Worm (Caenorhabditis elegans) whole organism, L4 larva: ENCODE results near the gene Y54G2A.18.

ENCODE experiments used
- F10B5.3 ChIP-seq: sonication (generic microtip); optimal IDR thresholded peaks from 2 replicates; lab custom pipeline; 2016; ENCODE audit warnings: mild to moderate bottlenecking, missing genetic modification characterization, missing compliant biosample characterization
- F37D6.2 ChIP-seq: sonication (generic microtip); optimal IDR thresholded peaks from 2 replicates; lab custom pipeline; 2016; ENCODE audit warnings: mild to moderate bottlenecking, missing genetic modification characterization, missing compliant biosample characterization
- F44E2.7 ChIP-seq: fragments of 200-800 bp; sonication (Bioruptor generic); IDR thresholded peaks from 2 replicates; pipeline ENCODE4 v2.1.2; 2022; ENCODE audit warnings: missing genetic modification characterization, missing compliant biosample characterization
- Y75B8A.6 ChIP-seq: fragments of 200-800 bp; sonication (Bioruptor generic); IDR thresholded peaks from 2 replicates; pipeline ENCODE4 v1.3.6; 2022; ENCODE audit warnings: missing genetic modification reagents, missing genetic modification characterization, missing compliant biosample characterization
- ZK337.2 ChIP-seq: fragments of 200-800 bp; sonication (Bioruptor generic); IDR thresholded peaks from 2 replicates; pipeline ENCODE4 v1.3.6; 2022; ENCODE audit warnings: missing genetic modification reagents, missing genetic modification characterization, missing compliant biosample characterization
- ZK546.5 ChIP-seq, 2 experiments: sonication (generic microtip); optimal IDR thresholded peaks; 2 replicates each; lab custom pipeline; 2017; ENCODE audit warnings: missing biosample characterization in 2 of 2, missing genetic modification characterization in 2 of 2
- aha-1 ChIP-seq: fragments of 150-350 bp; peaks from one replicate; lab custom pipeline; 2014; ENCODE audit warnings: missing biosample characterization, missing genetic modification characterization
- arid-1 ChIP-seq: fragments of 200-800 bp; sonication (Bioruptor generic); conservative IDR thresholded peaks from 2 replicates; pipeline ENCODE4 v1.3.6; 2022; ENCODE audit warnings: missing genetic modification reagents, missing genetic modification characterization, missing compliant biosample characterization
- ceh-20 ChIP-seq: fragments of 200-800 bp; sonication (Bioruptor generic); IDR thresholded peaks from 2 replicates; pipeline ENCODE4 v1.3.6; 2022; ENCODE audit warnings: missing genetic modification reagents, missing genetic modification characterization, missing compliant biosample characterization
- ceh-28 ChIP-seq: fragments of 150-350 bp; optimal IDR thresholded peaks from 2 replicates; lab custom pipeline; 2014; ENCODE audit warnings: missing biosample characterization, missing genetic modification reagents, missing genetic modification characterization
- ceh-82 ChIP-seq: sonication (generic microtip); optimal IDR thresholded peaks from 2 replicates; lab custom pipeline; 2017; ENCODE audit warnings: missing biosample characterization, missing genetic modification characterization
- cey-2 ChIP-seq: sonication (generic microtip); optimal IDR thresholded peaks from 3 replicates; lab custom pipeline; 2017; ENCODE audit warnings: missing genetic modification characterization, mild to moderate bottlenecking, missing compliant biosample characterization, antibody characterized with exemption, borderline replicate concordance; ENCODE audit not compliant: insufficient read depth
- ctbp-1 ChIP-seq: fragments of 200-800 bp; sonication (Bioruptor generic); IDR thresholded peaks from 2 replicates; pipeline ENCODE4 v1.3.6; 2022; ENCODE audit warnings: missing genetic modification reagents, missing genetic modification characterization, missing compliant biosample characterization
- daf-12 ChIP-seq: fragments of 150-350 bp; optimal IDR thresholded peaks from 2 replicates; lab custom pipeline; 2014; ENCODE audit warnings: missing biosample characterization, missing genetic modification reagents, missing genetic modification characterization
- daf-16 ChIP-seq, 3 experiments: sonication (generic microtip); optimal IDR thresholded peaks; 2 replicates each; lab custom pipeline; 2016 to 2017; ENCODE audit warnings: missing genetic modification characterization in 3 of 3, missing genetic modification reagents in 3 of 3, mild to moderate bottlenecking in 2 of 3, missing compliant biosample characterization in 2 of 3, missing biosample characterization in 1 of 3, moderate library complexity in 1 of 3
- dmd-6 ChIP-seq: fragments of 200-800 bp; sonication (Bioruptor generic); IDR thresholded peaks from 2 replicates; pipeline ENCODE4 v1.3.6; 2022; ENCODE audit warnings: missing genetic modification reagents, missing genetic modification characterization, missing compliant biosample characterization
- dmd-8 ChIP-seq: fragments of 200-800 bp; sonication (Bioruptor generic); IDR thresholded peaks from 2 replicates; pipeline ENCODE4 v1.3.6; 2022; ENCODE audit warnings: missing genetic modification characterization, missing compliant biosample characterization
- dve-1 ChIP-seq: sonication (generic microtip); optimal IDR thresholded peaks from 2 replicates; lab custom pipeline; 2017; ENCODE audit warnings: antibody characterized with exemption, mild to moderate bottlenecking, missing genetic modification characterization, missing compliant biosample characterization; ENCODE audit not compliant: insufficient read depth
- egl-43 ChIP-seq: fragments of 200-800 bp; sonication (Bioruptor generic); IDR thresholded peaks from 2 replicates; pipeline ENCODE4 v1.3.6; 2022; ENCODE audit warnings: missing genetic modification reagents, missing genetic modification characterization, missing compliant biosample characterization
- hif-1 ChIP-seq, 2 experiments: sonication (generic microtip); optimal IDR thresholded peaks; 2 replicates each; lab custom pipeline; 2016 to 2017; ENCODE audit warnings: missing compliant biosample characterization in 2 of 2, missing genetic modification characterization in 2 of 2, missing genetic modification reagents in 2 of 2, missing genotype in 2 of 2, mild to moderate bottlenecking in 1 of 2
- hlh-11 ChIP-seq: fragments of 200-800 bp; sonication (Bioruptor generic); optimal IDR thresholded peaks from 2 replicates; lab custom pipeline; 2018; ENCODE audit warnings: mild to moderate bottlenecking, missing genetic modification characterization, missing compliant biosample characterization
- hlh-30 ChIP-seq: sonication (generic microtip); optimal IDR thresholded peaks from 2 replicates; lab custom pipeline; 2017; ENCODE audit warnings: antibody characterized with exemption, mild to moderate bottlenecking, missing genetic modification characterization, missing compliant biosample characterization; ENCODE audit not compliant: insufficient read depth
- lin-38 ChIP-seq: fragments of 200-800 bp; sonication (Bioruptor generic); IDR thresholded peaks from 2 replicates; pipeline ENCODE4 v1.3.6; 2022; ENCODE audit warnings: missing genetic modification reagents, missing genetic modification characterization, missing compliant biosample characterization
- lir-3 ChIP-seq: sonication (generic microtip); optimal IDR thresholded peaks from 2 replicates; lab custom pipeline; 2016; ENCODE audit warnings: mild to moderate bottlenecking, missing genetic modification characterization, missing compliant biosample characterization
- mdt-29 ChIP-seq: fragments of 200-800 bp; sonication (Bioruptor generic); IDR thresholded peaks from 2 replicates; pipeline ENCODE4 v1.3.6; 2022; ENCODE audit warnings: missing genetic modification reagents, missing genetic modification characterization, missing compliant biosample characterization
- mep-1 ChIP-seq: fragments of 150-350 bp; sonication (generic microtip); optimal IDR thresholded peaks from 3 replicates; lab custom pipeline; 2014; ENCODE audit warnings: missing biosample characterization, missing genetic modification characterization
- mes-2 ChIP-seq: sonication (generic microtip); optimal IDR thresholded peaks from 2 replicates; lab custom pipeline; 2016; ENCODE audit warnings: missing genotype, mild to moderate bottlenecking, missing genetic modification characterization, missing compliant biosample characterization; ENCODE audit not compliant: poor library complexity, severe bottlenecking
- nhr-102 ChIP-seq: sonication (generic microtip); optimal IDR thresholded peaks from 2 replicates; lab custom pipeline; 2016; ENCODE audit warnings: mild to moderate bottlenecking, missing genetic modification characterization, moderate library complexity, missing compliant biosample characterization
- nhr-111 ChIP-seq: fragments of 200-800 bp; sonication (Bioruptor generic); optimal IDR thresholded peaks from 2 replicates; lab custom pipeline; 2018; ENCODE audit warnings: mild to moderate bottlenecking, missing genetic modification characterization, missing compliant biosample characterization
- nhr-28 ChIP-seq: fragments of 150-350 bp; optimal IDR thresholded peaks from 2 replicates; lab custom pipeline; 2014; ENCODE audit warnings: missing biosample characterization, missing genetic modification characterization
- nhr-41 ChIP-seq: fragments of 200-800 bp; sonication (Bioruptor generic); IDR thresholded peaks from 2 replicates; pipeline ENCODE4 v1.3.6; 2022; ENCODE audit warnings: missing genetic modification reagents, missing genetic modification characterization, missing compliant biosample characterization
- nhr-48 ChIP-seq: sonication (generic microtip); optimal IDR thresholded peaks from 2 replicates; lab custom pipeline; 2016; ENCODE audit warnings: mild to moderate bottlenecking, missing genetic modification characterization, missing compliant biosample characterization
- nhr-76 ChIP-seq: fragments of 150-350 bp; optimal IDR thresholded peaks from 2 replicates; lab custom pipeline; 2014; ENCODE audit warnings: missing biosample characterization, missing genetic modification characterization
- nhr-77 ChIP-seq: fragments of 150-350 bp; optimal IDR thresholded peaks from 2 replicates; lab custom pipeline; 2014; ENCODE audit warnings: missing biosample characterization, missing genetic modification characterization
- php-3 ChIP-seq: fragments of 200-800 bp; sonication (Bioruptor generic); IDR thresholded peaks from 2 replicates; pipeline ENCODE4 v1.3.6; 2022; ENCODE audit warnings: missing genetic modification reagents, missing genetic modification characterization, missing compliant biosample characterization
- pqm-1 ChIP-seq: sonication (generic microtip); optimal IDR thresholded peaks from 2 replicates; lab custom pipeline; 2017; ENCODE audit warnings: missing biosample characterization, missing genetic modification characterization
- rbr-2 ChIP-seq: sonication (generic microtip); optimal IDR thresholded peaks from 2 replicates; lab custom pipeline; 2016; ENCODE audit warnings: missing genotype, missing genetic modification characterization, missing compliant biosample characterization
- saeg-2 ChIP-seq: fragments of 200-800 bp; sonication (Bioruptor generic); IDR thresholded peaks from 2 replicates; pipeline ENCODE4 v1.3.6; 2022; ENCODE audit warnings: missing genetic modification reagents, missing genetic modification characterization, missing compliant biosample characterization
- set-16 ChIP-seq: fragments of 200-800 bp; sonication (Bioruptor generic); IDR thresholded peaks from 2 replicates; pipeline ENCODE4 v1.3.6; 2022; ENCODE audit warnings: missing genetic modification reagents, missing genetic modification characterization, missing compliant biosample characterization
- tra-1 ChIP-seq: fragments of 200-800 bp; sonication (Bioruptor generic); IDR thresholded peaks from 2 replicates; pipeline ENCODE4 v1.3.6; 2022; ENCODE audit warnings: missing genetic modification reagents, missing genetic modification characterization, missing compliant biosample characterization
- unc-130 ChIP-seq: sonication (generic microtip); optimal IDR thresholded peaks from 2 replicates; lab custom pipeline; 2016; ENCODE audit warnings: missing genetic modification reagents, missing genetic modification characterization, missing compliant biosample characterization
- unc-62 ChIP-seq, 3 experiments: fragments of 150-350 bp in 1 of 3; sonication (generic microtip); optimal IDR thresholded peaks in 2 of 3; peaks in 1 of 3; 1 replicate in 1 of 3; 2 replicates in 2 of 3; lab custom pipeline; 2014 to 2017; ENCODE audit warnings: missing biosample characterization in 3 of 3, missing genetic modification characterization in 3 of 3, missing genetic modification reagents in 3 of 3, missing genotype in 1 of 3
- zfp-2 ChIP-seq: sonication (generic microtip); optimal IDR thresholded peaks from 2 replicates; lab custom pipeline; 2016; ENCODE audit warnings: mild to moderate bottlenecking, missing genetic modification characterization, missing compliant biosample characterization
- zip-11 ChIP-seq: fragments of 200-800 bp; sonication (Bioruptor generic); IDR thresholded peaks from 2 replicates; pipeline ENCODE4 v1.3.6; 2022; ENCODE audit warnings: missing genetic modification characterization, missing compliant biosample characterization

Y54G2A.18 gene

DNA sequence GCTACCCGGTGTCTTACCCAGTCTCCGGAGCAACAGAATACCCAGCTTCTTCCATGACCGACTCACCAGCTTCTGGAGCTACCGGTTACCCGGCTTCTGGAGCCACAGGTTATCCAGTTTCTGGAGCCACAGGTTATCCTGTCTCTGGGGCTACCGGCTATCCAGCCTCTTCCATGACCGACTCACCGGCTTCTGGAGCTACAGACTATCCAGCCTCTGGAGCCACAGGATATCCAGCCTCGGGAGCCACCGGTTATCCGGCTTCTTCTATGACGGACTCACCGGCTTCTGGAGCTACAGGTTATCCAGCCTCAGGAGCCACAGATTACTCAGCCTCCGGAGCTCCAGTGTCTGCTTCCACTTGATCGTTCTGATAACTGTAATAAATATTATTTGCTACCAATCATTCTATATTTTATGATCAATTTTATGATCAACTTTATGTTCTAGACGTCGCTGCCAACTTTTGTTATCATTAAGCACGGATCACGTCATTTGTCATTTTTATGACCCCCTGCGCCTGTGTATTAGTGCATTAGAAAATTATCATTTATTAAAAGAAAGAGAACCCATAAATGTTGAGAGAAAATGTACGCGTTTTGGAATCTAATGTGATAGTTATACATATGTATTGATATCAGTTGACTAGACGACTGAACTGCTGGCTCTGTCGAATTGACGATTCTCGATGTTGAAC lies 37.1 kb downstream of the Y54G2A.18 start:
- TF ChIP-seq pqm-1 (tag; lab: Kevin White, UChicago) (peak; percentile 85), nhr-28 (tag; lab: Kevin White, UChicago) (peak; percentile 73), set-16 (peak; percentile 84), F37D6.2 (tag; lab: Kevin White, UChicago) (no peak), dmd-6 (peak; percentile 85), hlh-11 (tag; lab: Kevin White, UChicago) (peak; percentile 77), php-3 (GFP tag; lab: Robert Waterston, UW) (peak; percentile 100), nhr-48 (tag; lab: Kevin White, UChicago) (peak; percentile 60), hlh-30 (tag; lab: Kevin White, UChicago) (peak; percentile 41), ctbp-1 (GFP tag; lab: Robert Waterston, UW) (no peak), F44E2.7 (GFP tag; lab: Robert Waterston, UW) (no peak), Y75B8A.6 (no peak), nhr-77 (tag; lab: Kevin White, UChicago) (peak; percentile 32), ZK546.5 (tag; optimal IDR thresholded peaks at IDR 0.05; lab: Kevin White, UChicago) (no peak), daf-16 (GFP tag; optimal IDR thresholded peaks at IDR 0.05; lab: Kevin White, UChicago) (peak in 1 of 2 experiments; percentile 39), daf-16 (tag; optimal IDR thresholded peaks at IDR 0.05; lab: Kevin White, UChicago) (peak; percentile 94), lir-3 (no peak), dve-1 (peak; percentile 81), ceh-20 (GFP tag; lab: Robert Waterston, UW) (peak; percentile 84), tra-1 (GFP tag; lab: Robert Waterston, UW) (peak; percentile 77), egl-43 (GFP tag; lab: Robert Waterston, UW) (0 out of 2 replicates have a peak, but pooled peaks have one; percentile 8), zip-11 (GFP tag; lab: Robert Waterston, UW) (no peak), mep-1 (tag; lab: Kevin White, UChicago) (peak; percentile 13), unc-130 (GFP tag; lab: Kevin White, UChicago) (no peak), lin-38 (no peak), hif-1 (tag; optimal IDR thresholded peaks at IDR 0.05; lab: Kevin White, UChicago) (no peak), nhr-102 (tag; lab: Kevin White, UChicago) (peak; percentile 46)

DNA sequence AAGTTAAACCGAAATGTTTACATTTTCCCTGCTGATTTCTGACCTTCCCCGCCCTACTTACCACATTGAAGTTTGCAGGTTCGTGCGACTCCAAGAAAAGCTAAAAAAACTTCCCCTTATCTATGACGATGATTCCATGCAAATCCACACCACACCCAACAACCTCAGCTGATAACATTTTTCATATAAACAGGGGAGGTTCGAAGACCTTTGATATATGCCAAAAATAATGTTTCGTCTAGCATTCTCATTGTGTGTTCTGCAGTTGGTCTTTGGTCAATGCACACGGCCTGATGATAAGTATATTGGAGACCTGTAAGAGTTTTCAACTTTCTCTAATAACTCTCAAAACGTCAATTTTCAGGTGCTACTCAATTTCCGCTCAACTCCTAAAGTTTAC lies 38.1 kb downstream of the Y54G2A.18 start:
- TF ChIP-seq ceh-82 (tag; lab: Kevin White, UChicago) (no peak), dve-1 (peak; percentile 27), F10B5.3 (no peak), pqm-1 (tag; lab: Kevin White, UChicago) (peak; percentile 27), daf-16 (GFP tag; optimal IDR thresholded peaks at IDR 0.05; lab: Kevin White, UChicago) (no peak), daf-16 (tag; optimal IDR thresholded peaks at IDR 0.05; lab: Kevin White, UChicago) (peak; percentile 80), hlh-11 (tag; lab: Kevin White, UChicago) (peak; percentile 43), dmd-6 (peak; percentile 67), nhr-28 (tag; lab: Kevin White, UChicago) (peak; percentile 27), nhr-76 (tag; lab: Kevin White, UChicago) (no peak), unc-62 (GFP tag; optimal IDR thresholded peaks at IDR 0.05 in 1 of 2; lab: Kevin White, UChicago) (no peak), unc-62 (tag; optimal IDR thresholded peaks at IDR 0.05; lab: Kevin White, UChicago) (no peak)

DNA sequence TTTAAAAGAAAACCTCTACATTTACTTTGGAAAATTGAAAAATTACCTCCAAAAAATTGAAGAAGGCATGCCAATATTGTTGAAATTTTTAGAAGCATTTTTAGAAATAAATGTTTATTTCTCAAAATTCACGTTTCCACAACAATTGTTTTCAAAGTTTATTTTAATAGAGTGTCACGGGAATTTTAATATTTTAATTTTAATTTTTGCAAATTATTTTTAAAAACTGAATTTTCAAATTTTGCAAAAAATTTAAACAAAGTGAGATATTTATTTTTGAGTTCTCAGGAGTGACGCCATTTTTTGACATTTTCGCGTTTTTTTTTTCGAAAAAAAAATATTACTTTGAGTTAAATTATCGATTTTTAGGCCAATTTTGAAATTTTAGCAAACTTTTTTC lies 39.1 kb downstream of the Y54G2A.18 start, which contains the start of gene Y54G2A.49:
Gene Y54G2A.49 (minus strand): TSS at position 101 of the 400 bp plus-strand sequence.
- TF ChIP-seq mes-2 (tag; lab: Kevin White, UChicago) (no peak), zfp-2 (tag; lab: Kevin White, UChicago) (no peak), nhr-111 (no peak), Y75B8A.6 (no peak), arid-1 (GFP tag; lab: Robert Waterston, UW) (no peak), zip-11 (GFP tag; lab: Robert Waterston, UW) (no peak), rbr-2 (tag; lab: Kevin White, UChicago) (no peak), ceh-20 (GFP tag; lab: Robert Waterston, UW) (no peak), cey-2 (no peak), aha-1 (tag; lab: Kevin White, UChicago) (no peak), nhr-48 (tag; lab: Kevin White, UChicago) (no peak), unc-130 (GFP tag; lab: Kevin White, UChicago) (no peak), saeg-2 (no peak), daf-12 (tag; lab: Kevin White, UChicago) (no peak), mdt-29 (GFP tag; lab: Robert Waterston, UW) (no peak), ZK337.2 (no peak), tra-1 (GFP tag; lab: Robert Waterston, UW) (no peak), ceh-28 (tag; lab: Kevin White, UChicago) (no peak), dmd-8 (GFP tag; lab: Robert Waterston, UW) (no peak), nhr-41 (no peak)
